Fruit fly (Drosophila melanogaster): Measurements from ENCODE around the gene Spindly.

The Spindly gene

DNA sequence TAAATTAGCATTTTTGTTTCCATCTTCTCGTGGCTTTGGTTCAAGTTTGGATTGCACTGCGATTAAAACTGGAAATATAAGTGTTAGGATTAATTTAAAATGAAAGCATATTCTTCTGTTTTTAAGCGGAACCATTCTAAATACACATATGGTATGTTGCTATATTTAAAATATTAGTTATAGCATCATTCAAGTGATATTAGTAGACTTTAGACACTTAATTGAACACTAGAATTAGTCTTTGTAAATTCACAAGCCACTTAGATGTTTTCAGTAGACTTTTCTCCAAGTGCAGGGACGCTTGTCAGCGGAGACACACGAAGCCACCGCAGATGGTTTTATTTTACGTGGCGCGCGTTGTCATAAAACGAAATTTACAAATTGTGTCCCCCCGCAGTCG is 39.8 kb upstream of the Spindly start (continued):
- TF ChIP-seq Aef1 (GFP tag; IDR thresholded peaks at IDR 0.05) (no peak), Hr3 (GFP tag; optimal IDR thresholded peaks at IDR 0.05) (no peak), dati (GFP tag; IDR thresholded peaks at IDR 0.05) (no peak), D (optimal IDR thresholded peaks at IDR 0.05) (no peak), D (GFP tag; optimal IDR thresholded peaks at IDR 0.05) (peak; percentile 30), CG10267 (tag; optimal IDR thresholded peaks at IDR 0.05) (peak; percentile 53), HLHmδ (GFP tag; optimal IDR thresholded peaks at IDR 0.05) (no peak), CG5953 (GFP tag; IDR thresholded peaks at IDR 0.05) (no peak), Drgx (GFP tag; IDR thresholded peaks at IDR 0.05) (no peak), CG7357 (GFP tag; IDR thresholded peaks at IDR 0.05) (no peak), CoRest (tag; optimal IDR thresholded peaks at IDR 0.05) (peak; percentile 34), repo (GFP tag; optimal IDR thresholded peaks at IDR 0.05) (no peak), salm (tag; optimal IDR thresholded peaks at IDR 0.05) (peak; percentile 15), CG30403 (GFP tag; optimal IDR thresholded peaks at IDR 0.05) (peak; percentile 51), wdn (GFP tag; IDR thresholded peaks at IDR 0.05) (no peak), CG15696 (tag; optimal IDR thresholded peaks at IDR 0.05) (no peak), btn (GFP tag; optimal IDR thresholded peaks at IDR 0.05) (no peak), HLH4C (GFP tag; IDR thresholded peaks at IDR 0.05; ENCODE audit: partially characterized antibody) (no peak), lilli (GFP tag; optimal IDR thresholded peaks at IDR 0.05) (no peak), CG42726 (GFP tag; IDR thresholded peaks at IDR 0.05; ENCODE audit: partially characterized antibody) (no peak), ase (GFP tag; IDR thresholded peaks at IDR 0.05) (no peak), Atf-2 (GFP tag; optimal IDR thresholded peaks at IDR 0.05) (no peak), luna (GFP tag; optimal IDR thresholded peaks at IDR 0.05) (no peak), Spps (tag; optimal IDR thresholded peaks at IDR 0.05) (no peak), Ssrp (tag; optimal IDR thresholded peaks at IDR 0.05) (no peak), schlank (tag; optimal IDR thresholded peaks at IDR 0.05) (no peak), CG2875 (GFP tag; optimal IDR thresholded peaks at IDR 0.05) (no peak), NfI (GFP tag; optimal IDR thresholded peaks at IDR 0.05) (no peak), fu2 (GFP tag; optimal IDR thresholded peaks at IDR 0.05) (no peak), Sry-β (GFP tag; optimal IDR thresholded peaks at IDR 0.05) (no peak), emc (GFP tag; optimal IDR thresholded peaks at IDR 0.05) (no peak), Awh (GFP tag; IDR thresholded peaks at IDR 0.05) (no peak; the same call in 1 of the 2 replicates), Pdp1 (GFP tag; optimal IDR thresholded peaks at IDR 0.05) (no peak), CG11560 (tag; IDR thresholded peaks at IDR 0.05) (no peak), CG15011 (GFP tag; optimal IDR thresholded peaks at IDR 0.05) (no peak), CG32767 (GFP tag; IDR thresholded peaks at IDR 0.05) (no peak), zfh1 (GFP tag; IDR thresholded peaks at IDR 0.05) (no peak), Optix (GFP tag; IDR thresholded peaks at IDR 0.05) (no peak), CG16863 (GFP tag; optimal IDR thresholded peaks at IDR 0.05) (no peak), CG13424 (tag; optimal IDR thresholded peaks at IDR 0.05) (peak; percentile 32), row (GFP tag; IDR thresholded peaks at IDR 0.05) (peak; percentile 56), Opbp (GFP tag; IDR thresholded peaks at IDR 0.05; ENCODE audit: partially characterized antibody) (no peak), phol (tag; optimal IDR thresholded peaks at IDR 0.05) (peak; percentile 40), ttk (GFP tag; IDR thresholded peaks at IDR 0.05) (no peak), CG14860 (GFP tag; IDR thresholded peaks at IDR 0.05; ENCODE audit: partially characterized antibody) (no peak), BtbVII (GFP tag; optimal IDR thresholded peaks at IDR 0.05) (no peak), Atf6 (GFP tag; IDR thresholded peaks at IDR 0.05) (peak; percentile 21; the same call in 1 of the 2 replicates), zen2 (GFP tag; IDR thresholded peaks at IDR 0.05; ENCODE audit: partially characterized antibody) (no peak), CG2889 (GFP tag; IDR thresholded peaks at IDR 0.05) (no peak), CG17568 (GFP tag; optimal IDR thresholded peaks at IDR 0.05) (no peak), CG10979 (tag; optimal IDR thresholded peaks at IDR 0.05) (peak; percentile 67), CG8924 (tag; optimal IDR thresholded peaks at IDR 0.05) (peak; percentile 44)

Measured in whole organism, embryonic.